Fruit fly (Drosophila melanogaster) whole organism, embryonic: ENCODE results near the gene sea.

ENCODE experiments used
- Aef1 ChIP-seq: fragments of 200-800 bp; sonication (Bioruptor generic); IDR thresholded peaks from 3 replicates; pipeline ENCODE4 v1.3.6; 2022; ENCODE audit warnings: missing biosample characterization, missing genetic modification characterization
- CG10366 ChIP-seq: fragments of 200-800 bp; sonication (Bioruptor generic); IDR thresholded peaks from 2 replicates; pipeline ENCODE4 v1.3.6; 2022; ENCODE audit warnings: missing biosample characterization, missing genetic modification characterization
- CG10565 ChIP-seq: fragments of 200-800 bp; sonication (Bioruptor generic); optimal IDR thresholded peaks from 3 replicates; lab custom pipeline; 2016; ENCODE audit warnings: missing biosample characterization, mild to moderate bottlenecking, missing genetic modification characterization
- CG11093 ChIP-seq: fragments of 200-800 bp; sonication (Bioruptor generic); IDR thresholded peaks from 3 replicates; pipeline ENCODE4 v1.3.6; 2022; ENCODE audit warnings: missing biosample characterization, missing genetic modification characterization
- CG12071 ChIP-seq: fragments of 200-800 bp; sonication (Bioruptor generic); optimal IDR thresholded peaks from 3 replicates; lab custom pipeline; 2018; ENCODE audit warnings: missing biosample characterization, mild to moderate bottlenecking, missing genetic modification characterization
- CG14860 ChIP-seq: fragments of 200-800 bp; sonication (Bioruptor generic); IDR thresholded peaks from 3 replicates; pipeline ENCODE4 v1.3.6; 2022; ENCODE audit warnings: missing biosample characterization, missing genetic modification characterization; ENCODE audit not compliant: partially characterized antibody
- CG15011 ChIP-seq: fragments of 200-800 bp; sonication (Bioruptor generic); optimal IDR thresholded peaks from 3 replicates; lab custom pipeline; 2018; ENCODE audit warnings: missing biosample characterization, mild to moderate bottlenecking, missing genetic modification characterization
- CG15601 ChIP-seq: fragments of 200-800 bp; sonication (Bioruptor generic); optimal IDR thresholded peaks from 3 replicates; lab custom pipeline; 2019; ENCODE audit warnings: missing biosample characterization, mild to moderate bottlenecking, missing genetic modification characterization, moderate library complexity
- CG1647 ChIP-seq: fragments of 200-800 bp; sonication (Bioruptor generic); optimal IDR thresholded peaks from 3 replicates; lab custom pipeline; 2016; ENCODE audit warnings: missing biosample characterization, missing genetic modification characterization
- CG16863 ChIP-seq: fragments of 200-800 bp; sonication (Bioruptor generic); optimal IDR thresholded peaks from 3 replicates; lab custom pipeline; 2016; ENCODE audit warnings: missing biosample characterization, missing genetic modification characterization
- CG17612 ChIP-seq: fragments of 200-800 bp; sonication (Bioruptor generic); IDR thresholded peaks from 2 replicates; pipeline ENCODE4 v1.3.6; 2022; ENCODE audit warnings: missing biosample characterization, missing genetic modification characterization
- CG1832 ChIP-seq: fragments of 200-800 bp; sonication (Bioruptor generic); optimal IDR thresholded peaks from 2 replicates; lab custom pipeline; 2017; ENCODE audit warnings: missing biosample characterization, mild to moderate bottlenecking, missing genetic modification characterization, inconsistent platforms
- CG2116 ChIP-seq: fragments of 200-800 bp; sonication (Bioruptor generic); optimal IDR thresholded peaks from 3 replicates; lab custom pipeline; 2018; ENCODE audit warnings: missing biosample characterization, mild to moderate bottlenecking, missing genetic modification characterization
- CG2712 ChIP-seq: fragments of 200-800 bp; optimal IDR thresholded peaks from 3 replicates; lab custom pipeline; 2019; ENCODE audit warnings: missing biosample characterization, mild to moderate bottlenecking, missing genetic modification characterization, moderate library complexity
- CG3065 ChIP-seq: fragments of 200-800 bp; sonication (Bioruptor generic); optimal IDR thresholded peaks from 2 replicates; lab custom pipeline; 2016; ENCODE audit warnings: missing biosample characterization, missing genetic modification characterization
- CG31365 ChIP-seq: fragments of 200-800 bp; sonication (Bioruptor generic); optimal IDR thresholded peaks from 2 replicates; lab custom pipeline; 2018; ENCODE audit warnings: missing biosample characterization, mild to moderate bottlenecking, missing genetic modification characterization
- CG32532 ChIP-seq: fragments of 200-800 bp; sonication (Bioruptor generic); IDR thresholded peaks from 2 replicates; pipeline ENCODE4 v1.3.6; 2022; ENCODE audit warnings: missing biosample characterization, missing genetic modification characterization
- CG4404 ChIP-seq: fragments of 200-800 bp; sonication (Bioruptor generic); IDR thresholded peaks from 2 replicates; pipeline ENCODE4 v1.3.6; 2022; ENCODE audit warnings: missing biosample characterization, missing genetic modification characterization
- CG4424 ChIP-seq: fragments of 200-800 bp; sonication (Bioruptor generic); optimal IDR thresholded peaks from 3 replicates; lab custom pipeline; 2016; ENCODE audit warnings: missing biosample characterization, missing genetic modification characterization
- CG4707 ChIP-seq: fragments of 200-800 bp; sonication (Bioruptor generic); optimal IDR thresholded peaks from 2 replicates; lab custom pipeline; 2018; ENCODE audit warnings: missing biosample characterization, mild to moderate bottlenecking, missing genetic modification characterization, moderate library complexity
- CG6791 ChIP-seq: fragments of 200-800 bp; sonication (Bioruptor generic); IDR thresholded peaks from 3 replicates; pipeline ENCODE4 v1.3.6; 2022; ENCODE audit warnings: missing biosample characterization, missing genetic modification characterization; ENCODE audit not compliant: partially characterized antibody
- CG7357 ChIP-seq: fragments of 200-800 bp; sonication (Bioruptor generic); IDR thresholded peaks from 3 replicates; pipeline ENCODE4 v1.3.6; 2022; ENCODE audit warnings: missing biosample characterization, missing genetic modification characterization
- CG8281 ChIP-seq: fragments of 200-800 bp; sonication (Bioruptor generic); optimal IDR thresholded peaks from 2 replicates; lab custom pipeline; 2018; ENCODE audit warnings: missing biosample characterization, mild to moderate bottlenecking, missing genetic modification characterization, moderate library complexity
- CG8388 ChIP-seq: fragments of 200-800 bp; sonication (Bioruptor generic); optimal IDR thresholded peaks from 2 replicates; lab custom pipeline; 2019; ENCODE audit warnings: missing biosample characterization, mild to moderate bottlenecking, missing genetic modification characterization, moderate library complexity
- D ChIP-seq, 2 experiments: fragments of 200-800 bp in 1 of 2; fragments of >200 bp in 1 of 2; sonication (Bioruptor generic) in 1 of 2; optimal IDR thresholded peaks; 2 replicates in 1 of 2; 3 replicates in 1 of 2; lab custom pipeline; 2017; ENCODE audit warnings: mild to moderate bottlenecking in 1 of 2, missing biosample characterization in 1 of 2, missing genetic modification characterization in 1 of 2, missing genetic modification reagents in 1 of 2
- Fer2 ChIP-seq: fragments of 200-800 bp; sonication (Bioruptor generic); optimal IDR thresholded peaks from 2 replicates; lab custom pipeline; 2018; ENCODE audit warnings: missing biosample characterization, mild to moderate bottlenecking, missing genetic modification characterization, moderate library complexity
- Gsc ChIP-seq: fragments of 200-800 bp; sonication (Bioruptor generic); IDR thresholded peaks from 2 replicates; pipeline ENCODE4 v1.3.6; 2022; ENCODE audit warnings: missing biosample characterization, missing genetic modification characterization
- Hmr ChIP-seq: fragments of 200-800 bp; sonication (Bioruptor generic); optimal IDR thresholded peaks from 3 replicates; lab custom pipeline; 2017; ENCODE audit warnings: mild to moderate bottlenecking, missing biosample characterization, missing genetic modification reagents, missing genetic modification characterization
- Neu2 ChIP-seq: fragments of 200-800 bp; sonication (Bioruptor generic); optimal IDR thresholded peaks from 3 replicates; lab custom pipeline; 2016; ENCODE audit warnings: missing biosample characterization, missing genetic modification characterization, borderline replicate concordance
- Oaz ChIP-seq: fragments of 200-800 bp; sonication (Bioruptor generic); IDR thresholded peaks from 2 replicates; pipeline ENCODE4 v1.3.6; 2022; ENCODE audit warnings: missing biosample characterization, missing genetic modification characterization
- YL-1 ChIP-seq: fragments of 200-800 bp; sonication (Bioruptor generic); optimal IDR thresholded peaks from 3 replicates; lab custom pipeline; 2017; ENCODE audit warnings: missing biosample characterization, mild to moderate bottlenecking, missing genetic modification characterization
- aop ChIP-seq: fragments of 200-800 bp; sonication (Bioruptor generic); IDR thresholded peaks from 2 replicates; pipeline ENCODE4 v1.3.6; 2022; ENCODE audit warnings: missing biosample characterization, missing genetic modification characterization
- ash1 ChIP-seq: fragments of 200-800 bp; sonication (Bioruptor generic); optimal IDR thresholded peaks from 2 replicates; lab custom pipeline; 2018; ENCODE audit warnings: missing biosample characterization, mild to moderate bottlenecking, missing genetic modification characterization
- ci ChIP-seq: fragments of 200-800 bp; sonication (Bioruptor generic); IDR thresholded peaks from 3 replicates; pipeline ENCODE4 v1.3.6; 2022; ENCODE audit warnings: missing biosample characterization, missing genetic modification characterization
- crc ChIP-seq: fragments of 200-800 bp; sonication (Bioruptor generic); optimal IDR thresholded peaks from 2 replicates; lab custom pipeline; 2016; ENCODE audit warnings: missing biosample characterization, missing genetic modification characterization
- dati ChIP-seq: fragments of 200-800 bp; sonication (Bioruptor generic); IDR thresholded peaks from 2 replicates; pipeline ENCODE4 v1.3.6; 2022; ENCODE audit warnings: missing biosample characterization, missing genetic modification characterization
- ewg ChIP-seq: fragments of 200-800 bp; sonication (Bioruptor generic); optimal IDR thresholded peaks from 3 replicates; lab custom pipeline; 2017; ENCODE audit warnings: mild to moderate bottlenecking, missing biosample characterization, missing genetic modification reagents, missing genetic modification characterization
- exex ChIP-seq: fragments of 200-800 bp; sonication (Bioruptor generic); optimal IDR thresholded peaks from 4 replicates; lab custom pipeline; 2018; ENCODE audit warnings: missing biosample characterization, mild to moderate bottlenecking, missing genetic modification characterization, moderate library complexity
- fd64A ChIP-seq: fragments of 200-800 bp; sonication (Bioruptor generic); optimal IDR thresholded peaks from 3 replicates; lab custom pipeline; 2018; ENCODE audit warnings: missing biosample characterization, mild to moderate bottlenecking, missing genetic modification characterization
- gsb-n ChIP-seq: fragments of 200-800 bp; sonication (Bioruptor generic); optimal IDR thresholded peaks from 3 replicates; lab custom pipeline; 2018; ENCODE audit warnings: missing biosample characterization, mild to moderate bottlenecking, missing genetic modification characterization
- inv ChIP-seq: fragments of 200-800 bp; sonication (Bioruptor generic); IDR thresholded peaks from 2 replicates; pipeline ENCODE4 v1.3.6; 2022; ENCODE audit warnings: missing biosample characterization, missing genetic modification characterization; ENCODE audit not compliant: partially characterized antibody
- jumu ChIP-seq: fragments of 200-800 bp; sonication (Bioruptor generic); optimal IDR thresholded peaks from 3 replicates; lab custom pipeline; 2016; ENCODE audit warnings: missing biosample characterization, missing genetic modification characterization
- luna ChIP-seq: fragments of 200-800 bp; sonication (Bioruptor generic); optimal IDR thresholded peaks from 2 replicates; lab custom pipeline; 2016; ENCODE audit warnings: missing biosample characterization, missing genetic modification characterization
- ranshi ChIP-seq: fragments of 200-800 bp; sonication (Bioruptor generic); IDR thresholded peaks from 2 replicates; pipeline ENCODE4 v1.3.6; 2022; ENCODE audit warnings: missing biosample characterization, missing genetic modification characterization
- sc ChIP-seq, 3 experiments: fragments of >200 bp in 2 of 3; fragments of 200-800 bp in 1 of 3; sonication (Bioruptor generic) in 1 of 3; optimal IDR thresholded peaks; 2 replicates in 2 of 3; 3 replicates in 1 of 3; lab custom pipeline; 2017; ENCODE audit warnings: mild to moderate bottlenecking in 1 of 3, missing biosample characterization in 1 of 3, missing genetic modification characterization in 1 of 3, missing genetic modification reagents in 1 of 3
- so ChIP-seq: fragments of 200-800 bp; sonication (Bioruptor generic); IDR thresholded peaks from 3 replicates; pipeline ENCODE4 v1.3.6; 2022; ENCODE audit warnings: missing biosample characterization, missing genetic modification characterization
- stc ChIP-seq: fragments of 200-800 bp; sonication (Bioruptor generic); IDR thresholded peaks from 2 replicates; pipeline ENCODE4 v1.3.6; 2022; ENCODE audit warnings: missing biosample characterization, missing genetic modification characterization
- usp ChIP-seq: fragments of >200 bp; optimal IDR thresholded peaks from 2 replicates; lab custom pipeline; 2017; ENCODE audit warnings: missing biosample characterization, missing genetic modification characterization

sea gene

DNA sequence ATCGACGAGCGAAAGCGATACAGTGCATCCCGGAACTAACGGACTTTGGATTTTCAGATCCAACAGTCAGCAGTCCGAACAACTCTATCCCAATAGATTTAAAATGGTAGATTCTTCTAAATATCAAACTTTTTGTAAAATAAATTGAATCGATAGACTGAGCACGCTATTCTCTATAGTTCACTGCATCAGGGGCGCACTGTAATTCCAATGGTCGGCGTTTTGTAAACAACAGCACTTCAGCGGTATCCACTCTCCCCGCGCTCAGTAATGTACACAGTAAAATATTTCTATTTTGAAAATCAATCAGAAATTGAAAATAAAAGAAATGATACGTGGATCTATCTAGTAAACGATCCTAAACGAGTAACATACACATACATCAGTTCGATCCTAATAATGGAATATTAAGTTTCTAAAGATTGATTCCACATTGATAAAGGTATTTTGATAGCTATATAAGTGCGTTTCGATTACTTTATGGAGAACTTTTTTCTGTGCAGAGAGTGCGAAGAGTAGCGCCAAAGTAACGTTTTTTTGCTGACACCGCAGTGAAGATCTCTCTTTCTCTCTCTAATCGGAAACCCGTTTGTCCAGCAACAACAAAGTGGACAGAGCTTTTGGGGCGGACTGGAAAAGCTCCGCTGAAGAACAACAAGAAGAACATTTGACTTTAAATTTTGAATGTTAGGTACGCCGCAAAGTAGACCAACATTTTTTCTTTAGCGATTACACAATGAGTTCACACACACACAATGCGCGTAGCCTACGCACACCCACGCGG lies 4.3 kb downstream of the sea start (continued):
- TF ChIP-seq CG6791 (GFP tag; lab: Robert Waterston, UW) (no peak), CG15011 (GFP tag; lab: Kevin White, UChicago) (peak; percentile 90), Hmr (peak; percentile 91), CG2116 (GFP tag; lab: Kevin White, UChicago) (peak; percentile 47), inv (GFP tag; lab: Robert Waterston, UW) (no peak), CG8388 (peak; percentile 80), CG10565 (GFP tag; lab: Kevin White, UChicago) (peak; percentile 70), CG12071 (GFP tag; lab: Kevin White, UChicago) (peak; percentile 86), CG3065 (GFP tag; lab: Kevin White, UChicago) (no peak), CG1647 (peak; percentile 90), CG4404 (peak; percentile 83), sc (optimal IDR thresholded peaks at IDR 0.05; lab: Kevin White, UChicago) (no peak), sc (GFP tag; optimal IDR thresholded peaks at IDR 0.05; lab: Kevin White, UChicago) (peak; percentile 51), D (optimal IDR thresholded peaks at IDR 0.05; lab: Kevin White, UChicago) (no peak), D (GFP tag; optimal IDR thresholded peaks at IDR 0.05; lab: Kevin White, UChicago) (peak; percentile 81), Aef1 (GFP tag; lab: Robert Waterston, UW) (peak; percentile 95), Fer2 (peak; percentile 87), CG8281 (tag; lab: Kevin White, UChicago) (peak; percentile 76), CG17612 (GFP tag; lab: Robert Waterston, UW) (peak; percentile 77), stc (peak; percentile 92), CG31365 (tag; lab: Kevin White, UChicago) (peak; percentile 77), fd64A (GFP tag; lab: Kevin White, UChicago) (peak; percentile 76), Gsc (GFP tag; lab: Robert Waterston, UW) (peak; percentile 83), gsb-n (tag; lab: Kevin White, UChicago) (peak; percentile 75), CG11093 (GFP tag; lab: Robert Waterston, UW) (peak; percentile 92), CG15601 (peak; percentile 76), CG4707 (peak; percentile 60), Neu2 (GFP tag; lab: Kevin White, UChicago) (peak; percentile 74), YL-1 (GFP tag; lab: Kevin White, UChicago) (peak; percentile 42), CG4424 (GFP tag; lab: Kevin White, UChicago) (peak; percentile 95), CG16863 (GFP tag; lab: Kevin White, UChicago) (peak; percentile 86), usp (no peak), CG7357 (peak; percentile 86), so (GFP tag; lab: Robert Waterston, UW) (peak; percentile 88), CG32532 (peak; percentile 96), aop (GFP tag; lab: Robert Waterston, UW) (peak; percentile 70), CG10366 (GFP tag; lab: Robert Waterston, UW) (peak; percentile 88), ewg (GFP tag; lab: Kevin White, UChicago) (peak; percentile 70), ash1 (no peak), luna (peak; percentile 84), crc (GFP tag; lab: Kevin White, UChicago) (peak; percentile 91), Oaz (GFP tag; lab: Robert Waterston, UW) (peak; percentile 78), jumu (GFP tag; lab: Kevin White, UChicago) (peak; percentile 96), ranshi (GFP tag; lab: Robert Waterston, UW) (peak; percentile 90), CG14860 (GFP tag; lab: Robert Waterston, UW) (no peak), CG2712 (tag; lab: Kevin White, UChicago) (peak; percentile 95), exex (tag; lab: Kevin White, UChicago) (peak; percentile 87), dati (GFP tag; lab: Robert Waterston, UW) (peak; percentile 71; the same call in 1 of the 2 replicates), ci (GFP tag; lab: Robert Waterston, UW) (peak; percentile 93), CG1832 (GFP tag; lab: Kevin White, UChicago) (no peak)
